Worm (Caenorhabditis elegans) whole organism, early embryonic: ENCODE measurements around the gene oac-5.

ENCODE experiments used
- B0310.2 ChIP-seq: sonication (generic microtip); optimal IDR thresholded peaks from 2 replicates; lab custom pipeline; 2016; ENCODE audit warnings: mild to moderate bottlenecking, missing genetic modification characterization, missing compliant biosample characterization
- F13C5.2 ChIP-seq: sonication (generic microtip); optimal IDR thresholded peaks from 2 replicates; lab custom pipeline; 2017; ENCODE audit warnings: mild to moderate bottlenecking, missing genetic modification characterization, inconsistent platforms, missing compliant biosample characterization
- aly-1 ChIP-seq: sonication (generic microtip); optimal IDR thresholded peaks from 2 replicates; lab custom pipeline; 2016; ENCODE audit warnings: missing genetic modification characterization, missing compliant biosample characterization
- ama-1 ChIP-seq: fragments of 150-350 bp; optimal IDR thresholded peaks from 2 replicates; lab custom pipeline; 2014
- ceh-13 ChIP-seq: fragments of 200-800 bp; sonication (Bioruptor generic); optimal IDR thresholded peaks from 2 replicates; lab custom pipeline; 2018; ENCODE audit warnings: mild to moderate bottlenecking, missing genetic modification characterization, missing compliant biosample characterization
- ceh-36 ChIP-seq: sonication (generic microtip); optimal IDR thresholded peaks from 2 replicates; lab custom pipeline; 2016; ENCODE audit warnings: missing genetic modification characterization, inconsistent platforms, missing compliant biosample characterization
- ets-7 ChIP-seq: sonication (generic microtip); optimal IDR thresholded peaks from 2 replicates; lab custom pipeline; 2016; ENCODE audit warnings: missing genotype, missing genetic modification characterization, missing compliant biosample characterization
- flt-1 ChIP-seq: fragments of 200-800 bp; sonication (Bioruptor generic); IDR thresholded peaks from 2 replicates; pipeline ENCODE4 v1.3.6; 2022; ENCODE audit warnings: missing genetic modification characterization, missing compliant biosample characterization
- hmbx-1 ChIP-seq: sonication (generic microtip); optimal IDR thresholded peaks from 2 replicates; lab custom pipeline; 2016; ENCODE audit warnings: mild to moderate bottlenecking, missing genetic modification characterization, missing compliant biosample characterization
- hmg-4 ChIP-seq: fragments of 200-800 bp; sonication (Bioruptor generic); optimal IDR thresholded peaks from 2 replicates; lab custom pipeline; 2018; ENCODE audit warnings: mild to moderate bottlenecking, missing genetic modification characterization, missing compliant biosample characterization
- hnd-1 ChIP-seq: sonication (generic microtip); optimal IDR thresholded peaks from 2 replicates; lab custom pipeline; 2016; ENCODE audit warnings: missing genetic modification characterization, missing compliant biosample characterization
- pes-1 ChIP-seq: fragments of 200-800 bp; sonication (Bioruptor generic); IDR thresholded peaks from 2 replicates; pipeline ENCODE4 v1.3.6; 2022; ENCODE audit warnings: missing genetic modification reagents, missing genetic modification characterization, missing compliant biosample characterization
- scrt-1 ChIP-seq: fragments of 200-800 bp; sonication (Bioruptor generic); IDR thresholded peaks from 2 replicates; pipeline ENCODE4 v1.3.6; 2022; ENCODE audit warnings: missing genetic modification characterization, missing compliant biosample characterization
- sea-1 ChIP-seq: fragments of 200-800 bp; sonication (Bioruptor generic); conservative IDR thresholded peaks from 2 replicates; pipeline ENCODE4 v1.3.6; 2022; ENCODE audit warnings: missing genetic modification characterization, missing compliant biosample characterization
- tbx-11 ChIP-seq: fragments of 200-800 bp; sonication (Bioruptor generic); IDR thresholded peaks from 2 replicates; pipeline ENCODE4 v1.3.6; 2022; ENCODE audit warnings: missing genetic modification characterization, missing compliant biosample characterization
- tbx-37 ChIP-seq: fragments of 200-800 bp; sonication (Bioruptor generic); conservative IDR thresholded peaks from 2 replicates; pipeline ENCODE4 v1.3.6; 2022; ENCODE audit warnings: missing genetic modification reagents, missing genetic modification characterization, missing compliant biosample characterization
- tra-4 ChIP-seq: sonication (generic microtip); optimal IDR thresholded peaks from 2 replicates; lab custom pipeline; 2017; ENCODE audit warnings: missing genetic modification characterization, missing compliant biosample characterization

The oac-5 gene

DNA sequence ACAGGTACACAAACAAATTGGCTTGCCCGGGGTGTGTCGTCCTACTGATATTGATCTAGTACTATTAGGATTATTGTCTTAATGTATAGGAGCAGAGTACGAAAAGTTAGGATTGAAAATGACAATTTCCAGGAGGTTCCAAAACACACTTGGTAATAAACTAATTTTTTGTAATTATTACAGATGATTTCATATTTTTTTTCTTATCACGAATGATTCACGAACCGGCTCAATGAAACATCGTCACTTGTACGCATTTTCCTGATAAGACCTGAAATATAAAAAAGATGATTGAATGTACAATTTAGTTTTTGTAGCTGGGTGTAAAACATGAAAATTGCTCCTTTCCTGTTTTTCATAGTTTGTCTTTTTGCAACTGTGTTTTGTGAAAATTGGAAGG is 9.9 kb downstream of the oac-5 start, which contains the start of the genes C31A11.13 and oac-6:
TSS of gene C31A11.13 (minus strand) at position 113 of the 400 bp plus-strand sequence.
TSS of gene oac-6 (plus strand) at position 279 of the 400 bp plus-strand sequence.
- TF ChIP-seq B0310.2 (tag; lab: Kevin White, UChicago) (no peak), aly-1 (tag; lab: Kevin White, UChicago) (no peak), F13C5.2 (tag; lab: Kevin White, UChicago) (no peak), flt-1 (GFP tag; lab: Robert Waterston, UW) (no peak)

DNA sequence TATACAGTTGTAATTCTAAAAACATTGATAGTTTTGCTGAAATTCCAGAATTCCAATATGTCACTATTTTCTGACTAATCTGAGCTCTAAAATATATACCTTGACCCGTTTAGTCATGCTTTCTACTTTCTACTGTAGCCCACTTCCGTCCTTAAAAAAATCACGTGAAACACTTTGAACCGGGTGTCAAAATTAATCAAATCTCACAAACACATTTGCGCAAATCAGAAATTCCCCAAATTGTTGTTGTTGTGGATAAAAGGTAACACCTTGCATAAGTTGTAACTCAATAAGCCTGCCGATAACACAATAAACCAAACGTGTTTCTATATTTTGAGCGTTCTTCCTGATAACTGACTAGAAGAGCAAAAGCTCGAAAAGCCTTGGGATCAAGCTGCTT is 14.7 kb downstream of the oac-5 start, which contains the start of gene srxa-7:
TSS of gene srxa-7 (plus strand) at position 301 of the 400 bp plus-strand sequence.
- TF ChIP-seq hmg-4 (GFP tag; lab: Kevin White, UChicago) (no peak), F13C5.2 (tag; lab: Kevin White, UChicago) (no peak), tbx-37 (GFP tag; lab: Robert Waterston, UW) (no peak), ceh-36 (tag; lab: Kevin White, UChicago) (no peak), tbx-11 (no peak)

- no peak for TF ChIP-seq tbx-37 (GFP tag; lab: Robert Waterston, UW)
Observed at ce11 chrV:16308343-16308742, 15.8 kb downstream of the oac-5 start.

ce11 chrV:16309523-16309922 is 17.0 kb downstream of the oac-5 start, which contains the start of gene oac-7:
TSS of gene oac-7 (plus strand) at chrV:16309805.
- TF ChIP-seq ets-7 (tag; lab: Kevin White, UChicago) (no peak), hmbx-1 (no peak), ama-1 (lab: Kevin White, UChicago) (no peak), aly-1 (tag; lab: Kevin White, UChicago) (no peak), ceh-36 (tag; lab: Kevin White, UChicago) (no peak)

- TF ChIP-seq tra-4 (tag; lab: Kevin White, UChicago) = no peak
- TF ChIP-seq scrt-1 (GFP tag; lab: Robert Waterston, UW) = no peak
- TF ChIP-seq hmg-4 (GFP tag; lab: Kevin White, UChicago) = no peak
- TF ChIP-seq hnd-1 (tag; lab: Kevin White, UChicago) = no peak
- TF ChIP-seq tbx-37 (GFP tag; lab: Robert Waterston, UW) = no peak
- TF ChIP-seq ceh-13 (GFP tag; lab: Kevin White, UChicago) = no peak
- no peak for TF ChIP-seq sea-1 (GFP tag; lab: Robert Waterston, UW)
Observed at ce11 chrV:16315004-16315403, 22.5 kb downstream of the oac-5 start, which contains the start of gene str-214. TSS of gene str-214 (plus strand) at chrV:16315304.

DNA sequence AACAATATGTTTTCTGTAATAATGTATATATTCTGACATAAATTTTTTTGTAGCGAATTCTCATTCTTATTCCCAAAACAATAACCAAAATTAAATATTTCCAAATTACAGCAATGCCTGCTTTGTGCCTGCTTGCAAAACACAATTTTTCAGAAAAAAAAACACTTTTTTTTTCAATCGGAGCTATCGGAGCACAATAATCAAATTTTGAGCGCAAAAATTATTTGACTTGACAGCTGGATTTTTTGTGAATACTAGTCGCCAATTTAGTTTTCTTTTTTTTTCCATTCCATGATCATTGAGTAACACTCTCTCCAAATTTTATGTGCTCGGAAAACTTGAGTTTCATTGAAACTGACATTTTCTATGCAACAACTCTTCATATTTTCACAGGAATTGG is 24.7 kb downstream of the oac-5 start, which contains the start of gene srh-180:
TSS of gene srh-180 (plus strand) at position 301 of the 400 bp plus-strand sequence.
- TF ChIP-seq pes-1 (GFP tag; lab: Robert Waterston, UW) (no peak), tbx-11 (no peak), tbx-37 (GFP tag; lab: Robert Waterston, UW) (no peak), hmg-4 (GFP tag; lab: Kevin White, UChicago) (no peak), F13C5.2 (tag; lab: Kevin White, UChicago) (no peak), flt-1 (GFP tag; lab: Robert Waterston, UW) (no peak), scrt-1 (GFP tag; lab: Robert Waterston, UW) (no peak), hnd-1 (tag; lab: Kevin White, UChicago) (no peak), ama-1 (lab: Kevin White, UChicago) (no peak), B0310.2 (tag; lab: Kevin White, UChicago) (no peak)

ce11 chrV:16322155-16322554 is 29.6 kb downstream of the oac-5 start:
- TF ChIP-seq tra-4 (tag; lab: Kevin White, UChicago) (no peak), B0310.2 (tag; lab: Kevin White, UChicago) (no peak), hmg-4 (GFP tag; lab: Kevin White, UChicago) (no peak), hmbx-1 (no peak), ceh-13 (GFP tag; lab: Kevin White, UChicago) (no peak), F13C5.2 (tag; lab: Kevin White, UChicago) (no peak), sea-1 (GFP tag; lab: Robert Waterston, UW) (no peak), flt-1 (GFP tag; lab: Robert Waterston, UW) (no peak), tbx-37 (GFP tag; lab: Robert Waterston, UW) (no peak), ceh-36 (tag; lab: Kevin White, UChicago) (no peak)

DNA sequence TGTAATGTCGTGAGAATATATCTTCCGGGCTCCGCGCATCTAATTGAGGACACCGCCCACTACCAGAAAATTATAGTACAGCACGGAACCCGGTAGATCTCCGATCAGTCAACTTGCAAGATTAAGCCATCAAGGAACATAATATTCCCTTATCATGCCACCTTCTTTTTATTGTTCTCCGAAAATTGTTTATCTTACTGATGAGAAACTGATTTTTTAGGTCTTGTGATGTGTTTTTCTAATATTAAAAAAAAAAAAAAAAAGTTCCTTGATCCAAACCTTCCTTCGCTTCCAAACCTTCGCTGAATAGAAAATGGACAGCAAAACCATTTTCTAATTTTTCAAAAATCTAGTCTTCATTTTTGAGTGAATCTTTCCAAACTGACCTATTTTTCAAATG is 36.3 kb downstream of the oac-5 start, which contains the start of gene F57G8.7:
TSS of gene F57G8.7 (plus strand) at position 301 of the 400 bp plus-strand sequence.
- TF ChIP-seq pes-1 (GFP tag; lab: Robert Waterston, UW) (no peak), ceh-13 (GFP tag; lab: Kevin White, UChicago) (no peak), B0310.2 (tag; lab: Kevin White, UChicago) (no peak), ama-1 (lab: Kevin White, UChicago) (no peak), hnd-1 (tag; lab: Kevin White, UChicago) (no peak), tra-4 (tag; lab: Kevin White, UChicago) (no peak), flt-1 (GFP tag; lab: Robert Waterston, UW) (no peak), F13C5.2 (tag; lab: Kevin White, UChicago) (no peak), hmg-4 (GFP tag; lab: Kevin White, UChicago) (no peak), sea-1 (GFP tag; lab: Robert Waterston, UW) (no peak), scrt-1 (GFP tag; lab: Robert Waterston, UW) (no peak), ceh-36 (tag; lab: Kevin White, UChicago) (no peak), tbx-11 (no peak), ets-7 (tag; lab: Kevin White, UChicago) (no peak), aly-1 (tag; lab: Kevin White, UChicago) (no peak), tbx-37 (GFP tag; lab: Robert Waterston, UW) (no peak), hmbx-1 (no peak)
